Worm (Caenorhabditis elegans) whole organism, young adult: ENCODE measurements around the gene try-1.

Experiments
- B0019.2 ChIP-seq: fragments of 200-800 bp; sonication (Bioruptor generic); conservative IDR thresholded peaks from 2 replicates; pipeline ENCODE4 v1.3.6; 2022; ENCODE audit warnings: missing genetic modification reagents, missing genetic modification characterization, missing compliant biosample characterization
- B0035.1 ChIP-seq: sonication (generic microtip); optimal IDR thresholded peaks from 2 replicates; lab custom pipeline; 2016; ENCODE audit warnings: missing genetic modification characterization, mild to moderate bottlenecking, missing compliant biosample characterization, missing genotype, missing genetic modification reagents
- B0261.1 ChIP-seq: sonication (generic microtip); optimal IDR thresholded peaks from 2 replicates; lab custom pipeline; 2016; ENCODE audit warnings: mild to moderate bottlenecking, missing genetic modification characterization, moderate library complexity, missing compliant biosample characterization
- C06A6.2 ChIP-seq: fragments of 200-800 bp; sonication (Bioruptor generic); conservative IDR thresholded peaks from 2 replicates; pipeline ENCODE4 v1.3.6; 2022; ENCODE audit warnings: missing genetic modification characterization, missing compliant biosample characterization
- C17E4.6 ChIP-seq: fragments of 200-800 bp; sonication (Bioruptor generic); IDR thresholded peaks from 2 replicates; pipeline ENCODE4 v1.3.6; 2022; ENCODE audit warnings: missing genetic modification reagents, missing genetic modification characterization, missing compliant biosample characterization
- F37B4.10 ChIP-seq: fragments of 200-800 bp; sonication (Bioruptor generic); IDR thresholded peaks from 2 replicates; pipeline ENCODE4 v1.3.6; 2022; ENCODE audit warnings: missing genetic modification characterization, missing compliant biosample characterization
- K12H6.12 ChIP-seq: fragments of 200-800 bp; sonication (Bioruptor generic); optimal IDR thresholded peaks from 2 replicates; lab custom pipeline; 2018; ENCODE audit warnings: mild to moderate bottlenecking, missing genetic modification characterization, missing compliant biosample characterization
- Y53F4B.3 ChIP-seq: fragments of 200-800 bp; sonication (Bioruptor generic); IDR thresholded peaks from 2 replicates; pipeline ENCODE4 v1.3.6; 2022; ENCODE audit warnings: missing genetic modification reagents, missing genetic modification characterization, missing compliant biosample characterization
- Y53G8AR.9 ChIP-seq: fragments of 200-800 bp; sonication (Bioruptor generic); conservative IDR thresholded peaks from 2 replicates; pipeline ENCODE4 v1.3.6; 2022; ENCODE audit warnings: missing genetic modification reagents, missing genetic modification characterization, missing compliant biosample characterization
- Y67H2A.10 ChIP-seq: fragments of 200-800 bp; sonication (Bioruptor generic); conservative IDR thresholded peaks from 2 replicates; pipeline ENCODE4 v1.3.6; 2022; ENCODE audit warnings: missing genetic modification reagents, missing genetic modification characterization, missing compliant biosample characterization
- Y79H2A.3 ChIP-seq: fragments of 200-800 bp; sonication (Bioruptor generic); conservative IDR thresholded peaks from 2 replicates; pipeline ENCODE4 v1.3.6; 2022; ENCODE audit warnings: missing genetic modification reagents, missing genetic modification characterization, missing compliant biosample characterization
- ama-1 ChIP-seq, 3 experiments: fragments of 150-350 bp in 1 of 3; sonication (generic microtip) in 2 of 3; optimal IDR thresholded peaks; 2 replicates each; lab custom pipeline; 2014 to 2018; ENCODE audit warnings: missing biosample characterization in 2 of 3, missing genetic modification characterization in 2 of 3, missing genetic modification reagents in 2 of 3
- aptf-2 ChIP-seq: fragments of 200-800 bp; sonication (Bioruptor generic); conservative IDR thresholded peaks from 2 replicates; pipeline ENCODE4 v1.3.6; 2022; ENCODE audit warnings: missing genetic modification reagents, missing genetic modification characterization, missing compliant biosample characterization
- aptf-3 ChIP-seq: fragments of 200-800 bp; sonication (Bioruptor generic); IDR thresholded peaks from 2 replicates; pipeline ENCODE4 v1.3.6; 2022; ENCODE audit warnings: missing genetic modification characterization, missing compliant biosample characterization
- atf-7 ChIP-seq: sonication (generic microtip); optimal IDR thresholded peaks from 2 replicates; lab custom pipeline; 2017; ENCODE audit warnings: mild to moderate bottlenecking, missing genetic modification characterization, missing compliant biosample characterization
- attf-3 ChIP-seq: fragments of 200-800 bp; sonication (Bioruptor generic); conservative IDR thresholded peaks from 2 replicates; pipeline ENCODE4 v1.3.6; 2022; ENCODE audit warnings: missing genetic modification reagents, missing genetic modification characterization, missing compliant biosample characterization
- attf-6 ChIP-seq: fragments of 200-800 bp; sonication (Bioruptor generic); IDR thresholded peaks from 2 replicates; pipeline ENCODE4 v1.3.6; 2022; ENCODE audit warnings: missing genetic modification reagents, missing genetic modification characterization, missing compliant biosample characterization
- ccch-3 ChIP-seq: fragments of 200-800 bp; sonication (Bioruptor generic); optimal IDR thresholded peaks from 2 replicates; lab custom pipeline; 2018; ENCODE audit warnings: mild to moderate bottlenecking, missing genetic modification characterization, missing compliant biosample characterization
- cebp-2 ChIP-seq: fragments of 200-800 bp; sonication (Bioruptor generic); IDR thresholded peaks from 2 replicates; pipeline ENCODE4 v1.3.6; 2022; ENCODE audit warnings: missing genetic modification characterization, missing compliant biosample characterization
- ceh-100 ChIP-seq: fragments of 200-800 bp; sonication (Bioruptor generic); IDR thresholded peaks from 2 replicates; pipeline ENCODE4 v1.3.6; 2022; ENCODE audit warnings: missing genetic modification reagents, missing genetic modification characterization, missing compliant biosample characterization
- ceh-27 ChIP-seq: fragments of 200-800 bp; sonication (Bioruptor generic); optimal IDR thresholded peaks from 2 replicates; lab custom pipeline; 2018; ENCODE audit warnings: mild to moderate bottlenecking, missing genetic modification characterization, moderate library complexity, missing compliant biosample characterization
- ceh-40 ChIP-seq: fragments of 200-800 bp; sonication (Bioruptor generic); IDR thresholded peaks from 2 replicates; pipeline ENCODE4 v1.3.6; 2022; ENCODE audit warnings: missing genetic modification characterization, missing compliant biosample characterization
- ceh-91 ChIP-seq: fragments of 200-800 bp; sonication (Bioruptor generic); IDR thresholded peaks from 2 replicates; pipeline ENCODE4 v1.3.6; 2022; ENCODE audit warnings: missing genetic modification reagents, missing genetic modification characterization, missing compliant biosample characterization
- efl-1 ChIP-seq: fragments of 150-350 bp; optimal IDR thresholded peaks from 2 replicates; lab custom pipeline; 2014; ENCODE audit warnings: missing biosample characterization, missing genetic modification reagents, missing genetic modification characterization
- egl-18 ChIP-seq: fragments of 200-800 bp; sonication (Bioruptor generic); IDR thresholded peaks from 2 replicates; pipeline ENCODE4 v1.3.6; 2022; ENCODE audit warnings: missing genetic modification reagents, missing genetic modification characterization, missing compliant biosample characterization
- ekl-4 ChIP-seq: fragments of 200-800 bp; sonication (Bioruptor generic); IDR thresholded peaks from 2 replicates; pipeline ENCODE4 v1.3.6; 2022; ENCODE audit warnings: missing genetic modification reagents, missing genetic modification characterization, missing compliant biosample characterization
- ets-4 ChIP-seq: fragments of 200-800 bp; sonication (Bioruptor generic); optimal IDR thresholded peaks from 2 replicates; lab custom pipeline; 2018; ENCODE audit warnings: mild to moderate bottlenecking, missing genetic modification characterization, missing compliant biosample characterization
- him-1 ChIP-seq: sonication (generic microtip); optimal IDR thresholded peaks from 2 replicates; lab custom pipeline; 2016; ENCODE audit warnings: missing genotype, missing genetic modification reagents, missing genetic modification characterization, missing compliant biosample characterization
- hlh-12 ChIP-seq: sonication (generic microtip); optimal IDR thresholded peaks from 2 replicates; lab custom pipeline; 2016; ENCODE audit warnings: missing genetic modification characterization, missing compliant biosample characterization
- hlh-26 ChIP-seq: fragments of 200-800 bp; sonication (Bioruptor generic); conservative IDR thresholded peaks from 2 replicates; pipeline ENCODE4 v1.3.6; 2022; ENCODE audit warnings: missing genetic modification reagents, missing genetic modification characterization, missing compliant biosample characterization
- lag-1 ChIP-seq: fragments of 200-800 bp; sonication (Bioruptor generic); IDR thresholded peaks from 2 replicates; pipeline ENCODE4 v1.3.6; 2022; ENCODE audit warnings: missing genetic modification reagents, missing genetic modification characterization, missing compliant biosample characterization
- let-526 ChIP-seq: fragments of 200-800 bp; sonication (Bioruptor generic); IDR thresholded peaks from 2 replicates; pipeline ENCODE4 v1.3.6; 2022; ENCODE audit warnings: missing genetic modification reagents, missing genetic modification characterization, missing compliant biosample characterization
- lin-26 ChIP-seq: fragments of 200-800 bp; sonication (Bioruptor generic); IDR thresholded peaks from 2 replicates; pipeline ENCODE4 v1.3.6; 2022; ENCODE audit warnings: missing genetic modification reagents, missing genetic modification characterization, missing compliant biosample characterization
- lin-35 ChIP-seq, 3 experiments: fragments of 150-350 bp in 2 of 3; sonication (generic microtip) in 1 of 3; optimal IDR thresholded peaks; 2 replicates each; lab custom pipeline; 2014 to 2018; ENCODE audit warnings: missing biosample characterization in 3 of 3, missing genetic modification characterization in 3 of 3, missing genetic modification reagents in 3 of 3
- lin-40 ChIP-seq: sonication (generic microtip); optimal IDR thresholded peaks from 2 replicates; lab custom pipeline; 2016; ENCODE audit warnings: missing genetic modification characterization, mild to moderate bottlenecking, missing compliant biosample characterization, missing genotype, missing genetic modification reagents
- lsl-1 ChIP-seq: fragments of 200-800 bp; sonication (Bioruptor generic); optimal IDR thresholded peaks from 2 replicates; lab custom pipeline; 2018; ENCODE audit warnings: mild to moderate bottlenecking, missing genetic modification characterization, moderate library complexity, missing compliant biosample characterization
- madf-10 ChIP-seq: sonication (generic microtip); optimal IDR thresholded peaks from 2 replicates; lab custom pipeline; 2016; ENCODE audit warnings: mild to moderate bottlenecking, missing genetic modification characterization, missing compliant biosample characterization
- madf-3 ChIP-seq: fragments of 200-800 bp; sonication (Bioruptor generic); IDR thresholded peaks from 2 replicates; pipeline ENCODE4 v1.3.6; 2022; ENCODE audit warnings: missing genetic modification reagents, missing genetic modification characterization, missing compliant biosample characterization
- mcd-1 ChIP-seq: fragments of 200-800 bp; sonication (Bioruptor generic); IDR thresholded peaks from 2 replicates; pipeline ENCODE4 v1.3.6; 2022; ENCODE audit warnings: missing genetic modification reagents, missing genetic modification characterization, missing compliant biosample characterization
- mes-4 ChIP-seq: sonication (generic microtip); optimal IDR thresholded peaks from 2 replicates; lab custom pipeline; 2016; ENCODE audit warnings: missing genotype, missing genetic modification characterization, missing compliant biosample characterization
- mxl-1 ChIP-seq: sonication (generic microtip); optimal IDR thresholded peaks from 2 replicates; lab custom pipeline; 2016; ENCODE audit warnings: missing genetic modification characterization, missing compliant biosample characterization
- nfya-2 ChIP-seq: fragments of 200-800 bp; sonication (Bioruptor generic); IDR thresholded peaks from 2 replicates; pipeline ENCODE4 v1.3.6; 2022; ENCODE audit warnings: missing genetic modification reagents, missing genetic modification characterization, missing compliant biosample characterization
- nhr-90 ChIP-seq: sonication (generic microtip); optimal IDR thresholded peaks from 2 replicates; lab custom pipeline; 2016; ENCODE audit warnings: missing genotype, mild to moderate bottlenecking, missing genetic modification characterization, missing compliant biosample characterization
- sdz-38 ChIP-seq: sonication (generic microtip); optimal IDR thresholded peaks from 2 replicates; lab custom pipeline; 2016; ENCODE audit warnings: missing genotype, missing genetic modification characterization, missing compliant biosample characterization
- snpc-1.1 ChIP-seq: sonication (generic microtip); optimal IDR thresholded peaks from 2 replicates; lab custom pipeline; 2017; ENCODE audit warnings: missing genetic modification characterization, mild to moderate bottlenecking, missing compliant biosample characterization, antibody characterized with exemption, moderate library complexity, missing genotype, missing genetic modification reagents; ENCODE audit not compliant: insufficient read depth
- tbp1 ChIP-seq: fragments of 200-800 bp; sonication (Bioruptor generic); optimal IDR thresholded peaks from 2 replicates; lab custom pipeline; 2018; ENCODE audit warnings: mild to moderate bottlenecking, missing genetic modification characterization, missing compliant biosample characterization
- ztf-26 ChIP-seq: sonication (generic microtip); optimal IDR thresholded peaks from 2 replicates; lab custom pipeline; 2017; ENCODE audit warnings: missing genetic modification characterization, missing compliant biosample characterization
- ztf-3 ChIP-seq: fragments of 200-800 bp; sonication (Bioruptor generic); optimal IDR thresholded peaks from 2 replicates; lab custom pipeline; 2018; ENCODE audit warnings: mild to moderate bottlenecking, missing genetic modification characterization, missing compliant biosample characterization

try-1 gene

DNA sequence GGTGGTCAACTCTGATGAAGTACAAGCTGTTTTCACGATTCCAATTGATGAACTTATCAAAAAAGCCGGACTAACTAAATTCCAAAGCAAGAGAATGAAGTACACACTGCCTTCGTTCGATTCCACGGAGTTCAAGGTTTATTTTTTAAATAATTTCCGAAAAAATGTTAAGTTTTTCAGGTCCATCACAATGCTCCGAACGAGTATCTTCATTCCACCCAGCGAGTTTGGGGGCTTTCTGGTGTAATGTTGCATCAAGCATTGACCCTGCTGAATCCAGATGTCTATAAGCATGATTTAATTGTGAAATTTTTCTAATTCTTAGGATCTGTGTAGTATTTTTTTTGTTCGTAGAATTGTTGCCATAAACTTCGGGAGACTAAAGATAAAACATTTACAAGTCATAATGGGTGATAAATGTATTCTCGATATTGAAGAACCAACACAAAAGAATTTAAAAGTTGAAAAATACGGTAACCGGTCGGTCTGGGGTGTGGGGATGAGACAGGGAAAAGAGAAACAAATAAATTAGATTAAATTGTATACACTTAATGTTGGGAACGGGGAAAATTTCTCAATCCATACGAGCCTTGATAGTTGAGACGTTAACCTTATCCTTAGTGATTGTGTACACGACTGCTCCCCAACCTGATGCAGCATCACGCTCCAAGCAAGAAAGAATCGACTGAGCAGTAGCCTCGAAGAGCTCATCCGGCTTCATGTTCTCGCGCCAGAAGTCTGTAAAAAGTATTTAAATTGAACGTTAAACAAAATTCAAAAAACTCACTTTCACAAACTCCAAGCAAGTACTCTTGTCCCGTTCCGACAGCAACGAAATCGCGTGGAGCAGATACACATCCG, 5.0 kb upstream of the try-1 start:
- TF ChIP-seq C06A6.2 (GFP tag; lab: Robert Waterston, UW) (0 out of 2 replicates have a peak, but pooled peaks have one; percentile 20), ceh-91 (GFP tag; lab: Robert Waterston, UW) (no peak), ama-1 (optimal IDR thresholded peaks at IDR 0.05; lab: Kevin White, UChicago) (no peak), ama-1 (GFP tag; optimal IDR thresholded peaks at IDR 0.05; lab: Kevin White, UChicago) (no peak), lsl-1 (GFP tag; lab: Kevin White, UChicago) (no peak), C17E4.6 (GFP tag; lab: Robert Waterston, UW) (no peak), aptf-2 (GFP tag; lab: Robert Waterston, UW) (no peak), mcd-1 (GFP tag; lab: Robert Waterston, UW) (no peak), lin-35 (GFP tag; optimal IDR thresholded peaks at IDR 0.05; lab: Kevin White, UChicago) (no peak), K12H6.12 (tag; lab: Kevin White, UChicago) (no peak), ceh-27 (no peak), mes-4 (no peak), Y79H2A.3 (GFP tag; lab: Robert Waterston, UW) (no peak; the same call in 1 of the 2 replicates), ets-4 (GFP tag; lab: Kevin White, UChicago) (no peak), Y53G8AR.9 (GFP tag; lab: Robert Waterston, UW) (peak; percentile 24; the same call in 1 of the 2 replicates), tbp1 (GFP tag; lab: Kevin White, UChicago) (peak; percentile 7), him-1 (tag; lab: Kevin White, UChicago) (no peak), ccch-3 (GFP tag; lab: Kevin White, UChicago) (no peak), B0261.1 (tag; lab: Kevin White, UChicago) (no peak), aptf-3 (GFP tag; lab: Robert Waterston, UW) (no peak), madf-10 (tag; lab: Kevin White, UChicago) (no peak), attf-6 (GFP tag; lab: Robert Waterston, UW) (no peak), lin-26 (GFP tag; lab: Robert Waterston, UW) (no peak), lin-40 (no peak), sdz-38 (no peak), Y53F4B.3 (no peak), B0019.2 (no peak), nfya-2 (no peak), Y67H2A.10 (GFP tag; lab: Robert Waterston, UW) (no peak), atf-7 (tag; lab: Kevin White, UChicago) (no peak), efl-1 (GFP tag; lab: Kevin White, UChicago) (no peak), hlh-26 (GFP tag; lab: Robert Waterston, UW) (no peak), ztf-26 (tag; lab: Kevin White, UChicago) (no peak), madf-3 (GFP tag; lab: Robert Waterston, UW) (peak; percentile 82; the same call in 1 of the 2 replicates), B0035.1 (tag; lab: Kevin White, UChicago) (no peak), snpc-1.1 (no peak), mxl-1 (tag; lab: Kevin White, UChicago) (no peak), cebp-2 (GFP tag; lab: Robert Waterston, UW) (no peak), ztf-3 (GFP tag; lab: Kevin White, UChicago) (no peak), let-526 (GFP tag; lab: Robert Waterston, UW) (no peak), F37B4.10 (GFP tag; lab: Robert Waterston, UW) (no peak), egl-18 (GFP tag; lab: Robert Waterston, UW) (no peak), hlh-12 (tag; lab: Kevin White, UChicago) (no peak), ekl-4 (GFP tag; lab: Robert Waterston, UW) (0 out of 2 replicates have a peak, but pooled peaks have one; percentile 9), attf-3 (GFP tag; lab: Robert Waterston, UW) (no peak), lag-1 (GFP tag; lab: Robert Waterston, UW) (no peak), nhr-90 (tag; lab: Kevin White, UChicago) (no peak), ceh-100 (GFP tag; lab: Robert Waterston, UW) (no peak), ceh-40 (GFP tag; lab: Robert Waterston, UW) (no peak)
